Worm (Caenorhabditis elegans) whole organism, young adult: Measurements from ENCODE around the gene hlh-8.
A peak's percentile ranks its signal among the peaks of the same experiment; 100 is the strongest.

Source experiments
- F37B4.10 ChIP-seq: fragments of 200-800 bp; sonication (Bioruptor generic); IDR thresholded peaks from 2 replicates; pipeline ENCODE4 v1.3.6; 2022; ENCODE audit warnings: missing genetic modification characterization, missing compliant biosample characterization
- K12H6.12 ChIP-seq: fragments of 200-800 bp; sonication (Bioruptor generic); optimal IDR thresholded peaks from 2 replicates; lab custom pipeline; 2018; ENCODE audit warnings: mild to moderate bottlenecking, missing genetic modification characterization, missing compliant biosample characterization
- Y56A3A.18 ChIP-seq: fragments of 200-800 bp; sonication (Bioruptor generic); IDR thresholded peaks from 2 replicates; pipeline ENCODE4 v1.3.6; 2022; ENCODE audit warnings: missing genetic modification reagents, missing genetic modification characterization, missing compliant biosample characterization
- ama-1 ChIP-seq, 3 experiments: fragments of 150-350 bp in 1 of 3; sonication (generic microtip) in 2 of 3; optimal IDR thresholded peaks; 2 replicates each; lab custom pipeline; 2014 to 2018; ENCODE audit warnings: missing biosample characterization in 2 of 3, missing genetic modification characterization in 2 of 3, missing genetic modification reagents in 2 of 3
- attf-3 ChIP-seq: fragments of 200-800 bp; sonication (Bioruptor generic); conservative IDR thresholded peaks from 2 replicates; pipeline ENCODE4 v1.3.6; 2022; ENCODE audit warnings: missing genetic modification reagents, missing genetic modification characterization, missing compliant biosample characterization
- ccch-3 ChIP-seq: fragments of 200-800 bp; sonication (Bioruptor generic); optimal IDR thresholded peaks from 2 replicates; lab custom pipeline; 2018; ENCODE audit warnings: mild to moderate bottlenecking, missing genetic modification characterization, missing compliant biosample characterization
- die-1 ChIP-seq: sonication (generic microtip); optimal IDR thresholded peaks from 2 replicates; lab custom pipeline; 2016; ENCODE audit warnings: missing genotype, mild to moderate bottlenecking, missing genetic modification characterization, missing compliant biosample characterization
- dox-1 ChIP-seq: fragments of 200-800 bp; sonication (Bioruptor generic); IDR thresholded peaks from 2 replicates; pipeline ENCODE4 v1.3.6; 2022; ENCODE audit warnings: missing genetic modification reagents, missing genetic modification characterization, missing compliant biosample characterization
- him-1 ChIP-seq: sonication (generic microtip); optimal IDR thresholded peaks from 2 replicates; lab custom pipeline; 2016; ENCODE audit warnings: missing genotype, missing genetic modification reagents, missing genetic modification characterization, missing compliant biosample characterization
- hlh-26 ChIP-seq: fragments of 200-800 bp; sonication (Bioruptor generic); conservative IDR thresholded peaks from 2 replicates; pipeline ENCODE4 v1.3.6; 2022; ENCODE audit warnings: missing genetic modification reagents, missing genetic modification characterization, missing compliant biosample characterization
- hmg-1.2 ChIP-seq: fragments of 200-800 bp; sonication (Bioruptor generic); IDR thresholded peaks from 2 replicates; pipeline ENCODE4 v1.3.6; 2022; ENCODE audit warnings: missing genetic modification reagents, missing genetic modification characterization, missing compliant biosample characterization
- lin-40 ChIP-seq: sonication (generic microtip); optimal IDR thresholded peaks from 2 replicates; lab custom pipeline; 2016; ENCODE audit warnings: missing genetic modification characterization, mild to moderate bottlenecking, missing compliant biosample characterization, missing genotype, missing genetic modification reagents
- mcd-1 ChIP-seq: fragments of 200-800 bp; sonication (Bioruptor generic); IDR thresholded peaks from 2 replicates; pipeline ENCODE4 v1.3.6; 2022; ENCODE audit warnings: missing genetic modification reagents, missing genetic modification characterization, missing compliant biosample characterization
- pbrm-1 ChIP-seq: fragments of 200-800 bp; sonication (Bioruptor generic); IDR thresholded peaks from 2 replicates; pipeline ENCODE4 v1.3.6; 2022; ENCODE audit warnings: missing genetic modification reagents, missing genetic modification characterization, missing compliant biosample characterization
- rcor-1 ChIP-seq: fragments of 200-800 bp; sonication (Bioruptor generic); IDR thresholded peaks from 2 replicates; pipeline ENCODE4 v1.3.6; 2022; ENCODE audit warnings: missing genetic modification reagents, missing genetic modification characterization, missing compliant biosample characterization
- rec-8 ChIP-seq, 2 experiments: sonication (generic microtip); optimal IDR thresholded peaks; 2 replicates each; lab custom pipeline; 2016; ENCODE audit warnings: mild to moderate bottlenecking in 2 of 2, missing genetic modification characterization in 2 of 2, missing genetic modification reagents in 2 of 2, missing genotype in 2 of 2, missing biosample characterization in 1 of 2, missing compliant biosample characterization in 1 of 2, moderate library complexity in 1 of 2
- snpc-4 ChIP-seq, 5 experiments: fragments of 150-350 bp in 1 of 5; sonication (generic microtip) in 4 of 5; optimal IDR thresholded peaks; 2 replicates each; lab custom pipeline; 2014 to 2018; ENCODE audit warnings: missing genetic modification characterization in 5 of 5, missing biosample characterization in 3 of 5, antibody characterized with exemption in 2 of 5, mild to moderate bottlenecking in 2 of 5, missing compliant biosample characterization in 2 of 5, missing genotype in 2 of 5, moderate library complexity in 2 of 5, missing genetic modification reagents in 1 of 5
- somi-1 ChIP-seq: fragments of 200-800 bp; sonication (Bioruptor generic); optimal IDR thresholded peaks from 2 replicates; lab custom pipeline; 2018; ENCODE audit warnings: mild to moderate bottlenecking, missing genetic modification characterization, missing compliant biosample characterization
- ztf-22 ChIP-seq: fragments of 200-800 bp; sonication (Bioruptor generic); optimal IDR thresholded peaks from 2 replicates; lab custom pipeline; 2018; ENCODE audit warnings: mild to moderate bottlenecking, missing genetic modification characterization, moderate library complexity, missing compliant biosample characterization
- ztf-26 ChIP-seq: sonication (generic microtip); optimal IDR thresholded peaks from 2 replicates; lab custom pipeline; 2017; ENCODE audit warnings: missing genetic modification characterization, missing compliant biosample characterization

hlh-8 gene

ce11 chrX:8163555-8163954 is 47.3 kb downstream of the hlh-8 start (continued):
- peak; percentile 48 for TF ChIP-seq lin-40 (tag; lab: Kevin White, UChicago)
- peak; percentile 60 for TF ChIP-seq mcd-1 (GFP tag; lab: Robert Waterston, UW)
- 0 out of 2 replicates have a peak, but pooled peaks have one; percentile 39 for TF ChIP-seq pbrm-1 (GFP tag; lab: Robert Waterston, UW)
- peak; percentile 51 for TF ChIP-seq somi-1 (GFP tag; lab: Kevin White, UChicago)
- 0 out of 2 replicates have a peak, but pooled peaks have one; percentile 37 for TF ChIP-seq hlh-26 (GFP tag; lab: Robert Waterston, UW)
- TF ChIP-seq snpc-4 (GFP tag; optimal IDR thresholded peaks at IDR 0.05; lab: Kevin White, UChicago) = no peak
- TF ChIP-seq snpc-4 (tag; optimal IDR thresholded peaks at IDR 0.05; lab: Kevin White, UChicago) = no peak
- TF ChIP-seq ccch-3 (GFP tag; lab: Kevin White, UChicago) = no peak
- no peak for TF ChIP-seq him-1
- 0 out of 2 replicates have a peak, but pooled peaks have one; percentile 87 for TF ChIP-seq F37B4.10
- TF ChIP-seq ztf-26 (tag; lab: Kevin White, UChicago) = peak; percentile 45
- TF ChIP-seq attf-3 (GFP tag; lab: Robert Waterston, UW) = peak; percentile 45; the same call in 1 of the 2 replicates
- no peak for TF ChIP-seq ztf-22 (GFP tag; lab: Kevin White, UChicago)
- no peak for TF ChIP-seq Y56A3A.18
- peak; percentile 85 for TF ChIP-seq K12H6.12 (tag; lab: Kevin White, UChicago)
- no peak for TF ChIP-seq ama-1 (optimal IDR thresholded peaks at IDR 0.05; lab: Kevin White, UChicago)
- TF ChIP-seq ama-1 (GFP tag; optimal IDR thresholded peaks at IDR 0.05; lab: Kevin White, UChicago) = no peak
- TF ChIP-seq dox-1 (GFP tag; lab: Robert Waterston, UW) = peak; percentile 32; the same call in 1 of the 2 replicates
- peak; percentile 9 for TF ChIP-seq die-1 (tag; lab: Kevin White, UChicago)

ce11 chrX:8169534-8169933 is 53.3 kb downstream of the hlh-8 start, which contains the start of gene C17H11.2:
C17H11.2 (plus strand) TSS chrX:8169930.
- TF ChIP-seq attf-3 (GFP tag; lab: Robert Waterston, UW) = peak; percentile 69
- TF ChIP-seq rec-8 (tag; optimal IDR thresholded peaks at IDR 0.05; lab: Kevin White, UChicago) = no peak
- no peak for TF ChIP-seq rcor-1 (GFP tag; lab: Robert Waterston, UW)
- TF ChIP-seq hmg-1.2 (GFP tag; lab: Robert Waterston, UW) = peak; percentile 23; the same call in 1 of the 2 replicates
